Fruit fly (Drosophila melanogaster) whole organism, embryonic: ENCODE results near the gene CG32650.
A peak's percentile ranks its signal among the peaks of the same experiment; 100 is the strongest.

Source experiments
- CG10147 ChIP-seq: fragments of 200-800 bp; sonication (Bioruptor generic); optimal IDR thresholded peaks from 2 replicates; lab custom pipeline; 2019; ENCODE audit warnings: missing biosample characterization, mild to moderate bottlenecking, missing genetic modification characterization, moderate library complexity
- CG10565 ChIP-seq: fragments of 200-800 bp; sonication (Bioruptor generic); optimal IDR thresholded peaks from 3 replicates; lab custom pipeline; 2016; ENCODE audit warnings: missing biosample characterization, mild to moderate bottlenecking, missing genetic modification characterization
- CG12071 ChIP-seq: fragments of 200-800 bp; sonication (Bioruptor generic); optimal IDR thresholded peaks from 3 replicates; lab custom pipeline; 2018; ENCODE audit warnings: missing biosample characterization, mild to moderate bottlenecking, missing genetic modification characterization
- CG13123 ChIP-seq: fragments of 200-800 bp; sonication (Bioruptor generic); optimal IDR thresholded peaks from 2 replicates; lab custom pipeline; 2016; ENCODE audit warnings: missing biosample characterization, missing genetic modification characterization
- CG17361 ChIP-seq: fragments of 200-800 bp; sonication (Bioruptor generic); IDR thresholded peaks from 3 replicates; pipeline ENCODE4 v1.3.6; 2022; ENCODE audit warnings: missing biosample characterization, missing genetic modification characterization
- CG2199 ChIP-seq: fragments of 200-800 bp; sonication (Bioruptor generic); IDR thresholded peaks from 3 replicates; pipeline ENCODE4 v1.3.6; 2022; ENCODE audit warnings: missing biosample characterization, missing genetic modification characterization
- CG2678 ChIP-seq: fragments of 200-800 bp; sonication (Bioruptor generic); optimal IDR thresholded peaks from 3 replicates; lab custom pipeline; 2019; ENCODE audit warnings: missing biosample characterization, mild to moderate bottlenecking, missing genetic modification characterization, moderate library complexity
- CG30403 ChIP-seq: fragments of 200-800 bp; sonication (Bioruptor generic); optimal IDR thresholded peaks from 3 replicates; lab custom pipeline; 2016; ENCODE audit warnings: missing biosample characterization, missing genetic modification characterization
- CG31388 ChIP-seq: fragments of 200-800 bp; sonication (Bioruptor generic); optimal IDR thresholded peaks from 2 replicates; lab custom pipeline; 2016; ENCODE audit warnings: missing biosample characterization, missing genetic modification characterization
- CG32772 ChIP-seq: fragments of 200-800 bp; sonication (Bioruptor generic); IDR thresholded peaks from 2 replicates; pipeline ENCODE4 v1.3.6; 2022; ENCODE audit warnings: missing biosample characterization, missing genetic modification characterization
- CG5953 ChIP-seq: fragments of 200-800 bp; sonication (Bioruptor generic); IDR thresholded peaks from 2 replicates; pipeline ENCODE4 v1.3.6; 2022; ENCODE audit warnings: missing biosample characterization, missing genetic modification characterization
- CG6272 ChIP-seq: fragments of 200-800 bp; sonication (Bioruptor generic); IDR thresholded peaks from 2 replicates; pipeline ENCODE4 v1.3.6; 2022; ENCODE audit warnings: missing biosample characterization, missing genetic modification characterization
- CG7556 ChIP-seq: fragments of 200-800 bp; sonication (Bioruptor generic); optimal IDR thresholded peaks from 2 replicates; lab custom pipeline; 2017; ENCODE audit warnings: missing biosample characterization, mild to moderate bottlenecking, missing genetic modification characterization
- CG7786 ChIP-seq: fragments of 200-800 bp; sonication (Bioruptor generic); optimal IDR thresholded peaks from 2 replicates; lab custom pipeline; 2016; ENCODE audit warnings: missing biosample characterization, missing genetic modification characterization
- CG7839 ChIP-seq: fragments of 200-800 bp; sonication (Bioruptor generic); optimal IDR thresholded peaks from 3 replicates; lab custom pipeline; 2018; ENCODE audit warnings: missing biosample characterization, mild to moderate bottlenecking, missing genetic modification characterization, moderate library complexity
- CG8388 ChIP-seq: fragments of 200-800 bp; sonication (Bioruptor generic); optimal IDR thresholded peaks from 2 replicates; lab custom pipeline; 2019; ENCODE audit warnings: missing biosample characterization, mild to moderate bottlenecking, missing genetic modification characterization, moderate library complexity
- Dbx ChIP-seq: fragments of 200-800 bp; sonication (Bioruptor generic); IDR thresholded peaks from 3 replicates; pipeline ENCODE4 v1.3.6; 2022; ENCODE audit warnings: missing biosample characterization, missing genetic modification characterization
- Dek ChIP-seq: fragments of 200-800 bp; sonication (Bioruptor generic); optimal IDR thresholded peaks from 3 replicates; lab custom pipeline; 2019; ENCODE audit warnings: missing biosample characterization, mild to moderate bottlenecking, missing genetic modification characterization, moderate library complexity
- Drgx ChIP-seq: fragments of 200-800 bp; sonication (Bioruptor generic); IDR thresholded peaks from 2 replicates; pipeline ENCODE4 v1.3.6; 2022; ENCODE audit warnings: missing biosample characterization, missing genetic modification characterization
- Fer1 ChIP-seq: fragments of 200-800 bp; sonication (Bioruptor generic); optimal IDR thresholded peaks from 2 replicates; lab custom pipeline; 2017; ENCODE audit warnings: missing biosample characterization, mild to moderate bottlenecking, missing genetic modification characterization
- Hmr ChIP-seq: fragments of 200-800 bp; sonication (Bioruptor generic); optimal IDR thresholded peaks from 3 replicates; lab custom pipeline; 2017; ENCODE audit warnings: mild to moderate bottlenecking, missing biosample characterization, missing genetic modification reagents, missing genetic modification characterization
- Hr51 ChIP-seq, 2 experiments: fragments of 200-800 bp; sonication (Bioruptor generic); optimal IDR thresholded peaks; 2 replicates in 1 of 2; 3 replicates in 1 of 2; lab custom pipeline; 2016 to 2018; ENCODE audit warnings: missing biosample characterization in 2 of 2, missing genetic modification characterization in 2 of 2, mild to moderate bottlenecking in 1 of 2, moderate library complexity in 1 of 2
- Meics ChIP-seq: fragments of 200-800 bp; sonication (Bioruptor generic); optimal IDR thresholded peaks from 2 replicates; lab custom pipeline; 2017; ENCODE audit warnings: missing biosample characterization, mild to moderate bottlenecking, missing genetic modification characterization
- NC2α ChIP-seq: fragments of 200-800 bp; sonication (Bioruptor generic); optimal IDR thresholded peaks from 2 replicates; lab custom pipeline; 2016; ENCODE audit warnings: missing biosample characterization, missing genetic modification characterization
- Oaz ChIP-seq: fragments of 200-800 bp; sonication (Bioruptor generic); IDR thresholded peaks from 2 replicates; pipeline ENCODE4 v1.3.6; 2022; ENCODE audit warnings: missing biosample characterization, missing genetic modification characterization
- Optix ChIP-seq: fragments of 200-800 bp; sonication (Bioruptor generic); IDR thresholded peaks from 3 replicates; pipeline ENCODE4 v1.3.6; 2022; ENCODE audit warnings: missing biosample characterization, missing genetic modification characterization
- Ptx1 ChIP-seq: fragments of 200-800 bp; sonication (Bioruptor generic); IDR thresholded peaks from 2 replicates; pipeline ENCODE4 v1.3.6; 2022; ENCODE audit warnings: missing biosample characterization, missing genetic modification characterization
- Sox102F ChIP-seq: fragments of 200-800 bp; sonication (Bioruptor generic); optimal IDR thresholded peaks from 2 replicates; lab custom pipeline; 2018; ENCODE audit warnings: missing biosample characterization, mild to moderate bottlenecking, missing genetic modification characterization, moderate library complexity
- Ssrp ChIP-seq: fragments of 200-800 bp; sonication (Bioruptor generic); optimal IDR thresholded peaks from 2 replicates; lab custom pipeline; 2018; ENCODE audit warnings: missing biosample characterization, mild to moderate bottlenecking, missing genetic modification characterization, moderate library complexity
- Trl ChIP-seq, 3 experiments: fragments of >200 bp in 2 of 3; fragments of 200-800 bp in 1 of 3; sonication (Bioruptor generic) in 1 of 3; optimal IDR thresholded peaks; 2 replicates in 1 of 3; 3 replicates in 2 of 3; lab custom pipeline; 2016 to 2017; ENCODE audit warnings: missing biosample characterization in 1 of 3, missing genetic modification characterization in 1 of 3
- abd-A ChIP-seq: fragments of 200-800 bp; sonication (Bioruptor generic); optimal IDR thresholded peaks from 3 replicates; lab custom pipeline; 2019; ENCODE audit warnings: missing biosample characterization, mild to moderate bottlenecking, missing genetic modification characterization, moderate library complexity
- dati ChIP-seq: fragments of 200-800 bp; sonication (Bioruptor generic); IDR thresholded peaks from 2 replicates; pipeline ENCODE4 v1.3.6; 2022; ENCODE audit warnings: missing biosample characterization, missing genetic modification characterization
- dmrt11E ChIP-seq: fragments of 200-800 bp; sonication (Bioruptor generic); optimal IDR thresholded peaks from 3 replicates; lab custom pipeline; 2018; ENCODE audit warnings: missing biosample characterization, mild to moderate bottlenecking, missing genetic modification characterization, moderate library complexity
- dmrt99B ChIP-seq: fragments of 200-800 bp; sonication (Bioruptor generic); optimal IDR thresholded peaks from 2 replicates; lab custom pipeline; 2018; ENCODE audit warnings: missing biosample characterization, mild to moderate bottlenecking, missing genetic modification characterization, moderate library complexity
- ems ChIP-seq: fragments of 200-800 bp; sonication (Bioruptor generic); optimal IDR thresholded peaks from 3 replicates; lab custom pipeline; 2016; ENCODE audit warnings: missing biosample characterization, missing genetic modification characterization
- eve ChIP-seq, 2 experiments: fragments of >200 bp; optimal IDR thresholded peaks; 2 replicates each; lab custom pipeline; 2017; ENCODE audit warnings: missing biosample characterization in 2 of 2, missing genetic modification characterization in 2 of 2
- gem ChIP-seq: fragments of 200-800 bp; sonication (Bioruptor generic); optimal IDR thresholded peaks from 2 replicates; lab custom pipeline; 2019; ENCODE audit warnings: missing biosample characterization, mild to moderate bottlenecking, missing genetic modification characterization, moderate library complexity
- gsb ChIP-seq: fragments of 200-800 bp; sonication (Bioruptor generic); IDR thresholded peaks from 2 replicates; pipeline ENCODE4 v1.3.6; 2022; ENCODE audit warnings: missing biosample characterization, missing genetic modification characterization
- lmd ChIP-seq: fragments of 200-800 bp; sonication (Bioruptor generic); IDR thresholded peaks from 2 replicates; pipeline ENCODE4 v1.3.6; 2022; ENCODE audit warnings: missing biosample characterization, missing genetic modification characterization
- nmo ChIP-seq: fragments of 200-800 bp; sonication (Bioruptor generic); optimal IDR thresholded peaks from 2 replicates; lab custom pipeline; 2018; ENCODE audit warnings: missing biosample characterization, mild to moderate bottlenecking, missing genetic modification characterization, moderate library complexity
- oc ChIP-seq: fragments of 200-800 bp; sonication (Bioruptor generic); optimal IDR thresholded peaks from 2 replicates; lab custom pipeline; 2018; ENCODE audit warnings: missing biosample characterization, mild to moderate bottlenecking, missing genetic modification characterization, moderate library complexity
- peb ChIP-seq: fragments of 200-800 bp; sonication (Bioruptor generic); IDR thresholded peaks from 2 replicates; pipeline ENCODE4 v1.3.6; 2022; ENCODE audit warnings: missing biosample characterization, missing genetic modification characterization
- phol ChIP-seq: fragments of 200-800 bp; sonication (Bioruptor generic); optimal IDR thresholded peaks from 3 replicates; lab custom pipeline; 2018; ENCODE audit warnings: missing biosample characterization, mild to moderate bottlenecking, missing genetic modification characterization, moderate library complexity
- pita ChIP-seq: fragments of 200-800 bp; sonication (Bioruptor generic); optimal IDR thresholded peaks from 2 replicates; lab custom pipeline; 2017; ENCODE audit warnings: missing biosample characterization, mild to moderate bottlenecking, missing genetic modification characterization
- pnt ChIP-seq: fragments of 200-800 bp; sonication (Bioruptor generic); optimal IDR thresholded peaks from 3 replicates; lab custom pipeline; 2016; ENCODE audit warnings: missing biosample characterization, missing genetic modification characterization
- row ChIP-seq: fragments of 200-800 bp; sonication (Bioruptor generic); IDR thresholded peaks from 3 replicates; pipeline ENCODE4 v1.3.6; 2022; ENCODE audit warnings: missing biosample characterization, missing genetic modification characterization
- shn ChIP-seq: fragments of 200-800 bp; sonication (Bioruptor generic); optimal IDR thresholded peaks from 3 replicates; lab custom pipeline; 2016; ENCODE audit warnings: missing biosample characterization, missing genetic modification characterization
- wek ChIP-seq: fragments of 200-800 bp; sonication (Bioruptor generic); optimal IDR thresholded peaks from 3 replicates; lab custom pipeline; 2018; ENCODE audit warnings: missing biosample characterization, mild to moderate bottlenecking, missing genetic modification characterization, moderate library complexity
- zen ChIP-seq: fragments of 200-800 bp; sonication (Bioruptor generic); optimal IDR thresholded peaks from 3 replicates; lab custom pipeline; 2018; ENCODE audit warnings: missing biosample characterization, mild to moderate bottlenecking, missing genetic modification characterization, moderate library complexity

The CG32650 gene

DNA sequence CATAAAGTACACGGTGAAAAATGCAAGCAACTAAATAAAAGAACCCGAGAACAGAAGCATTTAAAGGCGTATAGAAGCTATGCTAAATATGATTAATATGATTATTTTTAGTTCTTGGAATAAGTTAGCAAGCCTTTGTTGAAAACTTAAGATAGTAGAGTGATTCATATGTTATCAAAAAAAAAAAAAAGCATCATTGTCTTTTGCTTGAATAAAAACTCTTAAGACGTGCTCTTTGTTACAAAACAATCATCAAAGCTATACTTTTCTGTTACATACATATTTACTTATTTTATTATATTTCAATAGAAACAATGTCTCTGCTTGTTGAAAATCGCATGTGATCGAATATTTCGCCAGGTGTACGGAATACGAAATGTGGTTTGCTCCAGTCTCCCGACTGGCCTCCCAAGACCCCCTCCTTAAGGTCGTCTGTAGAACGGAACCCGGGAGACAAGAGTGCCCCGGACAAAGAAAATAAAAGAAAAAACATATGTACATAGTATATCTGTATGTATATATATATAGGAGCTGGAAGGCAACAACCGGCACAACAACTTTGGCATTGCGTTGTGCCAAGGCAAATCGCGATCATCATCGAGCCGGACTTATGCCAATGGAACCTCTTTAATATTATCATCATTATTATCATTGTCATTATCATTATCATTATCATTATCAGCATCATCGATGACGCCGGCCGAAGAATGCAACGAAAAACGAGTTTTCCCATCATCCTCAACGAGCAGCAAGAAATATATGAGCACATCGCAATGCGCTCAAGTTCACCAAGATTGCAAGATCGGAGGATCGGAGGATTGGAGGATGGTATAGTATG, 6.9 kb downstream of the CG32650 start (continued):
- TF ChIP-seq Dek (tag; lab: Kevin White, UChicago) (no peak), dmrt99B (tag; lab: Kevin White, UChicago) (peak; percentile 38), wek (GFP tag; lab: Kevin White, UChicago) (no peak), CG10565 (no peak), CG17361 (peak; percentile 39; the same call in 1 of the 3 replicates), CG31388 (no peak), Hr51 (GFP tag; optimal IDR thresholded peaks at IDR 0.05; lab: Kevin White, UChicago) (peak in 1 of 2 experiments; percentile 25), CG32772 (GFP tag; lab: Robert Waterston, UW) (no peak), Fer1 (no peak), abd-A (no peak), lmd (GFP tag; lab: Robert Waterston, UW) (no peak), CG30403 (GFP tag; lab: Kevin White, UChicago) (peak; percentile 22), Drgx (GFP tag; lab: Robert Waterston, UW) (peak; percentile 34; the same call in 1 of the 2 replicates), Hmr (no peak), CG12071 (GFP tag; lab: Kevin White, UChicago) (no peak), Meics (peak; percentile 10), eve (GFP tag; optimal IDR thresholded peaks at IDR 0.05; lab: Kevin White, UChicago) (peak in 1 of 2 experiments; percentile 3), CG6272 (GFP tag; lab: Robert Waterston, UW) (no peak), pnt (GFP tag; lab: Kevin White, UChicago) (no peak), Trl (optimal IDR thresholded peaks at IDR 0.05; lab: Kevin White, UChicago) (no peak), Trl (GFP tag; optimal IDR thresholded peaks at IDR 0.05; lab: Kevin White, UChicago) (no peak), peb (GFP tag; lab: Robert Waterston, UW) (no peak), NC2α (no peak), CG7786 (no peak), Sox102F (peak; percentile 31), Oaz (GFP tag; lab: Robert Waterston, UW) (no peak), gsb (no peak), Ptx1 (GFP tag; lab: Robert Waterston, UW) (0 out of 2 replicates have a peak, but pooled peaks have one; percentile 24), oc (tag; lab: Kevin White, UChicago) (no peak), phol (tag; lab: Kevin White, UChicago) (peak; percentile 36), CG5953 (GFP tag; lab: Robert Waterston, UW) (no peak), dati (no peak), CG2199 (no peak), row (GFP tag; lab: Robert Waterston, UW) (peak; percentile 31; the same call in 1 of the 3 replicates), zen (tag; lab: Kevin White, UChicago) (no peak), ems (GFP tag; lab: Kevin White, UChicago) (no peak), CG7839 (tag; lab: Kevin White, UChicago) (peak; percentile 29), CG8388 (GFP tag; lab: Kevin White, UChicago) (peak; percentile 4), Optix (GFP tag; lab: Robert Waterston, UW) (no peak), Ssrp (tag; lab: Kevin White, UChicago) (peak; percentile 8), Dbx (GFP tag; lab: Robert Waterston, UW) (no peak), dmrt11E (tag; lab: Kevin White, UChicago) (no peak), CG7556 (GFP tag; lab: Kevin White, UChicago) (peak; percentile 15), pita (GFP tag; lab: Kevin White, UChicago) (no peak), CG2678 (tag; lab: Kevin White, UChicago) (peak; percentile 35), nmo (GFP tag; lab: Kevin White, UChicago) (peak; percentile 25), CG13123 (GFP tag; lab: Kevin White, UChicago) (no peak), CG10147 (no peak), shn (GFP tag; lab: Kevin White, UChicago) (no peak), gem (tag; lab: Kevin White, UChicago) (peak; percentile 36)
